Worm (Caenorhabditis elegans) whole organism, midembryonic: ENCODE results near the gene C34D1.4.

ENCODE experiments used
- T22C8.4 ChIP-seq: fragments of 200-800 bp; sonication (Bioruptor generic); IDR thresholded peaks from 2 replicates; pipeline ENCODE4 v1.3.6; 2022; ENCODE audit warnings: missing genetic modification characterization, missing compliant biosample characterization
- cog-1 ChIP-seq: sonication (generic microtip); optimal IDR thresholded peaks from 2 replicates; lab custom pipeline; 2016; ENCODE audit warnings: missing genetic modification characterization, missing compliant biosample characterization
- flt-1 ChIP-seq: fragments of 200-800 bp; sonication (Bioruptor generic); IDR thresholded peaks from 2 replicates; pipeline ENCODE4 v1.3.6; 2022; ENCODE audit warnings: missing genetic modification characterization, missing compliant biosample characterization
- klf-2 ChIP-seq: fragments of 200-800 bp; sonication (Bioruptor generic); conservative IDR thresholded peaks from 2 replicates; pipeline ENCODE4 v1.3.6; 2022; ENCODE audit warnings: missing genetic modification reagents, missing genetic modification characterization, missing compliant biosample characterization
- med-1 ChIP-seq: sonication (generic microtip); optimal IDR thresholded peaks from 2 replicates; lab custom pipeline; 2017; ENCODE audit warnings: missing genetic modification characterization, mild to moderate bottlenecking, missing compliant biosample characterization, antibody characterized with exemption, missing genetic modification reagents; ENCODE audit not compliant: insufficient read depth

DNA sequence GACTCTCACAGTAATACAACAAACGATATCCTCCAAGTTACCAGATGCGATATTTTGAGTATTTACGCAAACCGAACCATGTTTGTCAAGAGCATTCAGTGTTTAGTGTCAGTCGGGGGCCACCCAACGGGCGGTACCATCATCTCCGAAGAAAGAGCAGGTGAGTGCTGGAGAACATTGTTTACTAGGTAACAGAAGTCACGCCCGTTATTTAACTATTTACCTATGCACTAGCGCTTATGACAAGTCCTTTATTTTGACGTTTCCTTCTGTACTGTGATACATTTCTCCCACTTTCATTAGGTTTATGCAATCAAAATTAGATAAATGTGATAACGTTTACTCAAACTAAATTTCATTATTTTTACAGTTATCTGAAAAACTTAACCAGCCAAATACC lies 49.5 kb downstream of the C34D1.4 start, which contains the start of gene F57B1.6:
- TF ChIP-seq med-1 (no peak), klf-2 (GFP tag; lab: Robert Waterston, UW) (no peak), flt-1 (GFP tag; lab: Robert Waterston, UW) (no peak), T22C8.4 (no peak), cog-1 (tag; lab: Kevin White, UChicago) (no peak)
